Worm (Caenorhabditis elegans) whole organism, L1 larva: Measurements from ENCODE around the gene F36H5.12.

ENCODE experiments used
- F16B12.6 ChIP-seq: fragments of 150-350 bp; optimal IDR thresholded peaks from 2 replicates; lab custom pipeline; 2014; ENCODE audit warnings: missing biosample characterization, missing genetic modification characterization
- aly-2 ChIP-seq: fragments of 150-350 bp; optimal IDR thresholded peaks from 2 replicates; lab custom pipeline; 2014; ENCODE audit warnings: missing biosample characterization, missing genetic modification characterization
- ama-1 ChIP-seq: fragments of 150-350 bp; optimal IDR thresholded peaks from 2 replicates; lab custom pipeline; 2014
- blmp-1 ChIP-seq: fragments of 150-350 bp; optimal IDR thresholded peaks from 2 replicates; lab custom pipeline; 2014; ENCODE audit warnings: missing biosample characterization, missing genetic modification characterization
- ceh-63 ChIP-seq: fragments of 200-800 bp; sonication (Bioruptor generic); optimal IDR thresholded peaks from 2 replicates; lab custom pipeline; 2018; ENCODE audit warnings: mild to moderate bottlenecking, missing genetic modification characterization, missing compliant biosample characterization
- ceh-88 ChIP-seq: fragments of 200-800 bp; sonication (Bioruptor generic); IDR thresholded peaks from 2 replicates; pipeline ENCODE4 v1.3.6; 2022; ENCODE audit warnings: missing genetic modification characterization, missing compliant biosample characterization
- ceh-90 ChIP-seq: sonication (generic microtip); optimal IDR thresholded peaks from 2 replicates; lab custom pipeline; 2016; ENCODE audit warnings: missing genetic modification characterization, missing compliant biosample characterization
- dsc-1 ChIP-seq: sonication (generic microtip); optimal IDR thresholded peaks from 2 replicates; lab custom pipeline; 2016; ENCODE audit warnings: mild to moderate bottlenecking, missing genetic modification characterization, missing compliant biosample characterization
- efl-3 ChIP-seq: fragments of 200-800 bp; sonication (Bioruptor generic); optimal IDR thresholded peaks from 2 replicates; lab custom pipeline; 2018; ENCODE audit warnings: mild to moderate bottlenecking, missing genetic modification characterization, missing compliant biosample characterization
- egl-27 ChIP-seq, 2 experiments: fragments of 150-350 bp in 1 of 2; sonication (generic microtip); optimal IDR thresholded peaks; 3 replicates each; lab custom pipeline; 2017 to 2018; ENCODE audit warnings: missing biosample characterization in 2 of 2, missing genetic modification characterization in 2 of 2, missing genetic modification reagents in 2 of 2
- elt-2 ChIP-seq: sonication (generic microtip); optimal IDR thresholded peaks from 2 replicates; lab custom pipeline; 2016; ENCODE audit warnings: missing genetic modification characterization, mild to moderate bottlenecking, inconsistent platforms, missing compliant biosample characterization, missing genetic modification reagents
- ets-5 ChIP-seq: fragments of 200-800 bp; sonication (Bioruptor generic); IDR thresholded peaks from 2 replicates; pipeline ENCODE4 v1.3.6; 2022; ENCODE audit warnings: missing genetic modification characterization, missing compliant biosample characterization
- fkh-8 ChIP-seq: sonication (generic microtip); optimal IDR thresholded peaks from 2 replicates; lab custom pipeline; 2016; ENCODE audit warnings: mild to moderate bottlenecking, missing genetic modification characterization, missing compliant biosample characterization
- fos-1 ChIP-seq: fragments of 150-350 bp; optimal IDR thresholded peaks from 2 replicates; lab custom pipeline; 2014; ENCODE audit warnings: missing biosample characterization, missing genetic modification characterization
- hlh-4 ChIP-seq: sonication (generic microtip); optimal IDR thresholded peaks from 2 replicates; lab custom pipeline; 2016; ENCODE audit warnings: mild to moderate bottlenecking, missing genetic modification characterization, missing compliant biosample characterization
- isw-1 ChIP-seq: fragments of 200-800 bp; sonication (Bioruptor generic); IDR thresholded peaks from 2 replicates; pipeline ENCODE4 v1.3.6; 2022; ENCODE audit warnings: missing genetic modification characterization, missing compliant biosample characterization
- lin-15B ChIP-seq: fragments of 150-350 bp; sonication (generic microtip); optimal IDR thresholded peaks from 3 replicates; lab custom pipeline; 2014; ENCODE audit warnings: missing biosample characterization, missing genetic modification characterization
- lin-35 ChIP-seq, 2 experiments: fragments of 150-350 bp; optimal IDR thresholded peaks; 2 replicates each; lab custom pipeline; 2014; ENCODE audit warnings: missing biosample characterization in 2 of 2, missing genetic modification characterization in 2 of 2, missing genetic modification reagents in 2 of 2
- mef-2 ChIP-seq: fragments of 150-350 bp; optimal IDR thresholded peaks from 2 replicates; lab custom pipeline; 2014; ENCODE audit warnings: missing biosample characterization, missing genetic modification characterization
- mep-1 ChIP-seq: fragments of 150-350 bp; optimal IDR thresholded peaks from 2 replicates; lab custom pipeline; 2014; ENCODE audit warnings: missing biosample characterization, missing genetic modification characterization
- nhr-11 ChIP-seq: fragments of 150-350 bp; optimal IDR thresholded peaks from 2 replicates; lab custom pipeline; 2014; ENCODE audit warnings: missing biosample characterization, missing genetic modification characterization
- nhr-19 ChIP-seq: fragments of 200-800 bp; sonication (Bioruptor generic); conservative IDR thresholded peaks from 2 replicates; pipeline ENCODE4 v1.3.6; 2022; ENCODE audit warnings: missing genetic modification characterization, missing compliant biosample characterization
- nhr-20 ChIP-seq: sonication (generic microtip); optimal IDR thresholded peaks from 2 replicates; lab custom pipeline; 2016; ENCODE audit warnings: mild to moderate bottlenecking, missing genetic modification characterization, missing compliant biosample characterization
- nhr-76 ChIP-seq: sonication (generic microtip); optimal IDR thresholded peaks from 2 replicates; lab custom pipeline; 2017; ENCODE audit warnings: missing biosample characterization, missing genetic modification characterization
- nhr-84 ChIP-seq: sonication (generic microtip); optimal IDR thresholded peaks from 2 replicates; lab custom pipeline; 2017; ENCODE audit warnings: missing biosample characterization, missing genetic modification characterization
- nhr-85 ChIP-seq: sonication (generic microtip); peaks from one replicate; lab custom pipeline; 2016; ENCODE audit warnings: missing genetic modification characterization, inconsistent platforms, missing compliant biosample characterization
- nhr-90 ChIP-seq: sonication (generic microtip); optimal IDR thresholded peaks from 2 replicates; lab custom pipeline; 2016; ENCODE audit warnings: mild to moderate bottlenecking, missing genetic modification characterization, missing compliant biosample characterization; ENCODE audit not compliant: poor library complexity
- pax-3 ChIP-seq: fragments of 200-800 bp; sonication (Bioruptor generic); optimal IDR thresholded peaks from 2 replicates; lab custom pipeline; 2018; ENCODE audit warnings: mild to moderate bottlenecking, missing genetic modification characterization, moderate library complexity, missing compliant biosample characterization
- pqm-1 ChIP-seq: sonication (generic microtip); optimal IDR thresholded peaks from 3 replicates; lab custom pipeline; 2017; ENCODE audit warnings: missing biosample characterization, missing genetic modification characterization
- skn-1 ChIP-seq: fragments of 150-350 bp; optimal IDR thresholded peaks from 2 replicates; lab custom pipeline; 2014; ENCODE audit warnings: missing biosample characterization, missing genetic modification characterization
- snu-23 ChIP-seq: sonication (generic microtip); optimal IDR thresholded peaks from 2 replicates; lab custom pipeline; 2016; ENCODE audit warnings: missing genetic modification characterization, missing compliant biosample characterization
- sox-4 ChIP-seq: sonication (generic microtip); optimal IDR thresholded peaks from 2 replicates; lab custom pipeline; 2016; ENCODE audit warnings: missing genetic modification characterization, missing compliant biosample characterization
- sup-37 ChIP-seq: fragments of 200-800 bp; sonication (Bioruptor generic); optimal IDR thresholded peaks from 2 replicates; lab custom pipeline; 2018; ENCODE audit warnings: mild to moderate bottlenecking, missing genetic modification characterization, missing compliant biosample characterization
- tbx-2 ChIP-seq: sonication (generic microtip); optimal IDR thresholded peaks from 2 replicates; lab custom pipeline; 2016; ENCODE audit warnings: missing genetic modification characterization, missing compliant biosample characterization
- tlp-1 ChIP-seq: fragments of 150-350 bp; optimal IDR thresholded peaks from 2 replicates; lab custom pipeline; 2014; ENCODE audit warnings: missing biosample characterization, missing genetic modification characterization
- unc-130 ChIP-seq: fragments of 150-350 bp; optimal IDR thresholded peaks from 2 replicates; lab custom pipeline; 2017; ENCODE audit warnings: missing biosample characterization, missing genetic modification characterization, inconsistent platforms
- unc-62 ChIP-seq: fragments of 150-350 bp; optimal IDR thresholded peaks from 2 replicates; lab custom pipeline; 2014; ENCODE audit warnings: missing biosample characterization, missing genetic modification reagents, missing genetic modification characterization
- vab-15 ChIP-seq: sonication (generic microtip); optimal IDR thresholded peaks from 2 replicates; lab custom pipeline; 2017; ENCODE audit warnings: missing genotype, mild to moderate bottlenecking, missing genetic modification characterization, missing compliant biosample characterization
- xbp-1 ChIP-seq: sonication (generic microtip); optimal IDR thresholded peaks from 2 replicates; lab custom pipeline; 2016; ENCODE audit warnings: missing genetic modification characterization, missing compliant biosample characterization
- zip-4 ChIP-seq: fragments of 200-800 bp; sonication (Bioruptor generic); optimal IDR thresholded peaks from 2 replicates; lab custom pipeline; 2018; ENCODE audit warnings: mild to moderate bottlenecking, missing genetic modification characterization, moderate library complexity, missing compliant biosample characterization
- ztf-11 ChIP-seq, 2 experiments: sonication (generic microtip); optimal IDR thresholded peaks; 2 replicates each; lab custom pipeline; 2016 to 2017; ENCODE audit warnings: missing genetic modification characterization in 2 of 2, missing biosample characterization in 1 of 2, missing compliant biosample characterization in 1 of 2

Gene F36H5.12

DNA sequence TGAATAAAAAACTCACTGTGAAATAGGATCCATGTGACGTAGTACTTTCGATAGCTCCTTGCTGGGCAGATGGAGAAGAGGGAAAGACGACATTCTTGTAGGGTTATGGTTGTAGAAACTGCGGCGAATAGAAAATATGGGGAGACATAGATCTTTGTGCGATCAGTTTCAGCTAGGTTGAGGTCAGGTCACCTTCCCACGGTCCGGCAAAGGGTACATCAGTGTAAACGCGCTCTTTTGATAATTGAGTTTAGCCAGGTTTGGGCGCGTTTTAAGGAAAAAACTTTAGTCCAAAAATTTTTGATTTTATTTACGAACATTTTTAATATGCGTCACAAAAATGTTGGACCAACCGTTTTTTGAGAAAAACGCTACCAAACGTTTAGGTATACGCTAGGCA lies 13.4 kb downstream of the F36H5.12 start, which contains the start of gene F36H5.17:
Gene F36H5.17 (minus strand): TSS at position 101 of the 400 bp plus-strand sequence.
- TF ChIP-seq elt-2 (tag; lab: Kevin White, UChicago): no peak
- TF ChIP-seq nhr-19 (GFP tag; lab: Robert Waterston, UW): no peak
- no peak for TF ChIP-seq ama-1 (lab: Kevin White, UChicago)
- no peak for TF ChIP-seq nhr-84
- no peak for TF ChIP-seq unc-62 (GFP tag; lab: Kevin White, UChicago)
- no peak for TF ChIP-seq hlh-4 (tag; lab: Kevin White, UChicago)
- no peak for TF ChIP-seq nhr-85 (tag; lab: Kevin White, UChicago)
- no peak for TF ChIP-seq snu-23 (GFP tag; lab: Kevin White, UChicago)
- no peak for TF ChIP-seq pqm-1 (tag; lab: Kevin White, UChicago)
- no peak for TF ChIP-seq egl-27 (tag; optimal IDR thresholded peaks at IDR 0.05; lab: Kevin White, UChicago)
- no peak for TF ChIP-seq skn-1
- no peak for TF ChIP-seq zip-4 (GFP tag; lab: Kevin White, UChicago)

DNA sequence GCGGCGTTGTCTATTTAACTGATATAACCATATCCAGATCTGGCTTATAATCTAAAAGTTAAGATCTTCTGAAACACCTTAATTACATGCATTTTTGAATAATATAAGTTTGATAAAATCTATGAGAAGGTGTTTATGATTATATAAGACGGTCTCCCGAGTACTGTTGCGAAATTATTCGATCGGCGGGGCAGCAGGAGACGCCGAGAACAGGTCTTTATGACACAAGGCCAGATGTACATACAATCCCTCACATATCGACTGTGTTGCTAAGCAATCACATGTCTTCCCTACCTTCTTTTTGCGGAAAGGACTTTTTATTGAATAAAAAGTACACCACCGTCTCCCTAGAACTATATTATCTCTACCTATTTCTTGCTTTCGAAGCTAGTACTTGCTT lies 13.9 kb downstream of the F36H5.12 start, which contains the start of gene fbxb-53:
Gene fbxb-53 (plus strand): TSS at position 301 of the 400 bp plus-strand sequence.
- TF ChIP-seq elt-2 (tag; lab: Kevin White, UChicago) (no peak), ceh-90 (tag; lab: Kevin White, UChicago) (no peak), efl-3 (no peak), ztf-11 (tag; optimal IDR thresholded peaks at IDR 0.05; lab: Kevin White, UChicago) (no peak), ceh-63 (GFP tag; lab: Kevin White, UChicago) (no peak), F16B12.6 (no peak)

DNA sequence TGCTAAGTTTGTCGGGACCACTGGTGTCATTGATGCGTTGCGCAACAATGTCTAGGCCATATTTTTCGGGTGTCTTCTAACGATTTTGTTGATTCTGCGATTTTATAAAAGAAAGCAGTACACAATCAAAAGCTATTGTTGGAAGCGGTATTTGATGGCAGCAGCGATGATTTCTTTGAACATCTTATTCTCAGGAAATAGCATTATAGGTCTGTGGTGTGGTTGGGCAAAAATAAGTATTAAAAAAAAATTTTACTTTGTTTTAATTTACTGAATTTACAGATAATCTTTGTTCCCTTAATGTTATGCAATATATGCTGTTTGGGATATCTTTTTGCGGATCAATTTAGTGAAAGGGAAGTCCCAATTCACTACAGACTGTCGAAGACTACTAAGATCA lies 14.4 kb downstream of the F36H5.12 start, which contains the start of gene F36H5.10:
Gene F36H5.10 (plus strand): TSS at position 301 of the 400 bp plus-strand sequence.
- TF ChIP-seq ets-5 (no peak), pax-3 (tag; lab: Kevin White, UChicago) (no peak), lin-15B (tag; lab: Kevin White, UChicago) (no peak), nhr-20 (tag; lab: Kevin White, UChicago) (no peak), nhr-76 (tag; lab: Kevin White, UChicago) (no peak), skn-1 (no peak), unc-130 (tag; lab: Kevin White, UChicago) (no peak), ama-1 (lab: Kevin White, UChicago) (no peak), lin-35 (GFP tag; optimal IDR thresholded peaks at IDR 0.05; lab: Kevin White, UChicago) (no peak), ceh-90 (tag; lab: Kevin White, UChicago) (no peak), dsc-1 (tag; lab: Kevin White, UChicago) (no peak), zip-4 (GFP tag; lab: Kevin White, UChicago) (no peak), tlp-1 (tag; lab: Kevin White, UChicago) (no peak), xbp-1 (tag; lab: Kevin White, UChicago) (no peak), fkh-8 (tag; lab: Kevin White, UChicago) (no peak), mef-2 (tag; lab: Kevin White, UChicago) (no peak), vab-15 (tag; lab: Kevin White, UChicago) (no peak)

DNA sequence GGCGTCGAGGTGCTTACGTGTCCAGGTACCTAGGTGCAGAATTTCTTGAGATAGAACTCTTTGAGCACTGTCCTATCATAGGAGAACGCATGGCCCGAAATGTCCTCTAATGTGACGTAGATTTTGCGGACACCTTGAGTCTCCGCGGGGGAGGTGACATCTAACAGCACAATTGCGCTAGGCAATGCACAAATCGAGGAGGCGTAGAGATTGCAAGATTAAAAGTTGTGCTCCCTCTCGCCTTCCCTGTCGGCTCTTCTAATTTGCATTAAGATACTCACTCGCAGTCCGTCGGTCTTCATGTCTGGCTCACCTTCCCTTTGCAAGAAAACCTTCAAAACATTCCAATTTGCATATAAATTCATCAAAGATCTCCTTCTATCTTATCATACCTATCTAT lies 17.0 kb downstream of the F36H5.12 start, which contains the start of gene F36H5.18:
Gene F36H5.18 (plus strand): TSS at position 301 of the 400 bp plus-strand sequence.
- no peak for TF ChIP-seq mep-1
- no peak for TF ChIP-seq sox-4
- TF ChIP-seq isw-1 (GFP tag; lab: Robert Waterston, UW): no peak
- TF ChIP-seq fos-1 (tag; lab: Kevin White, UChicago): no peak
- no peak for TF ChIP-seq ceh-63 (GFP tag; lab: Kevin White, UChicago)
- TF ChIP-seq lin-15B (tag; lab: Kevin White, UChicago): no peak
- TF ChIP-seq nhr-11 (tag; lab: Kevin White, UChicago): no peak
- TF ChIP-seq nhr-90: no peak
- TF ChIP-seq aly-2 (tag; lab: Kevin White, UChicago): no peak
- no peak for TF ChIP-seq ceh-88
- TF ChIP-seq ceh-90 (tag; lab: Kevin White, UChicago): no peak
- TF ChIP-seq blmp-1 (tag; lab: Kevin White, UChicago): no peak
- TF ChIP-seq nhr-76 (tag; lab: Kevin White, UChicago): no peak
- no peak for TF ChIP-seq sup-37 (GFP tag; lab: Kevin White, UChicago)
- no peak for TF ChIP-seq tbx-2 (tag; lab: Kevin White, UChicago)
